Worm (Caenorhabditis elegans) whole organism, L3 larva: ENCODE data around the gene clec-133.

ENCODE experiments used
- R02D3.7 ChIP-seq: fragments of 150-350 bp; optimal IDR thresholded peaks from 2 replicates; lab custom pipeline; 2014; ENCODE audit warnings: missing biosample characterization, missing genetic modification characterization
- ZK546.5 ChIP-seq: sonication (generic microtip); optimal IDR thresholded peaks from 2 replicates; lab custom pipeline; 2017; ENCODE audit warnings: missing biosample characterization, missing genetic modification characterization
- aly-2 ChIP-seq: fragments of 150-350 bp; optimal IDR thresholded peaks from 2 replicates; lab custom pipeline; 2014; ENCODE audit warnings: missing biosample characterization, missing genetic modification characterization
- ama-1 ChIP-seq: fragments of 150-350 bp; optimal IDR thresholded peaks from 2 replicates; lab custom pipeline; 2018
- ceh-16 ChIP-seq: sonication (generic microtip); optimal IDR thresholded peaks from 2 replicates; lab custom pipeline; 2017; ENCODE audit warnings: missing biosample characterization, missing genetic modification characterization
- ceh-9 ChIP-seq: sonication (generic microtip); optimal IDR thresholded peaks from 2 replicates; lab custom pipeline; 2018; ENCODE audit warnings: missing biosample characterization, missing genetic modification characterization
- daf-12 ChIP-seq: fragments of 150-350 bp; optimal IDR thresholded peaks from 2 replicates; lab custom pipeline; 2014; ENCODE audit warnings: missing biosample characterization, missing genetic modification reagents, missing genetic modification characterization
- egl-27 ChIP-seq: sonication (generic microtip); optimal IDR thresholded peaks from 4 replicates; lab custom pipeline; 2017; ENCODE audit warnings: missing biosample characterization, missing genetic modification reagents, missing genetic modification characterization
- elt-1 ChIP-seq: fragments of 150-350 bp; optimal IDR thresholded peaks from 2 replicates; lab custom pipeline; 2014; ENCODE audit warnings: missing biosample characterization, missing genetic modification characterization
- elt-2 ChIP-seq: sonication (generic microtip); optimal IDR thresholded peaks from 2 replicates; lab custom pipeline; 2016; ENCODE audit warnings: missing genetic modification reagents, mild to moderate bottlenecking, missing genetic modification characterization, missing compliant biosample characterization
- elt-3 ChIP-seq, 3 experiments: fragments of 150-350 bp in 1 of 3; sonication (generic microtip) in 2 of 3; optimal IDR thresholded peaks; 2 replicates in 2 of 3; 4 replicates in 1 of 3; lab custom pipeline; 2014 to 2017; ENCODE audit warnings: missing biosample characterization in 3 of 3, missing genetic modification characterization in 3 of 3
- eor-1 ChIP-seq, 2 experiments: fragments of 150-350 bp; optimal IDR thresholded peaks; 2 replicates each; lab custom pipeline; 2014 to 2018; ENCODE audit warnings: missing biosample characterization in 2 of 2, missing genetic modification characterization in 2 of 2
- fkh-2 ChIP-seq: fragments of 150-350 bp; optimal IDR thresholded peaks from 2 replicates; lab custom pipeline; 2014; ENCODE audit warnings: missing biosample characterization, missing genetic modification reagents, missing genetic modification characterization
- fos-1 ChIP-seq: fragments of 150-350 bp; optimal IDR thresholded peaks from 2 replicates; lab custom pipeline; 2014; ENCODE audit warnings: missing biosample characterization, missing genetic modification characterization
- hmg-11 ChIP-seq: sonication (generic microtip); optimal IDR thresholded peaks from 2 replicates; lab custom pipeline; 2016; ENCODE audit warnings: missing genetic modification characterization, missing compliant biosample characterization
- lin-15B ChIP-seq: fragments of 150-350 bp; optimal IDR thresholded peaks from 2 replicates; lab custom pipeline; 2014; ENCODE audit warnings: missing biosample characterization, missing genetic modification characterization
- lin-39 ChIP-seq: fragments of 150-350 bp; optimal IDR thresholded peaks from 2 replicates; lab custom pipeline; 2018; ENCODE audit warnings: missing biosample characterization, missing genetic modification reagents, missing genetic modification characterization
- lsy-12 ChIP-seq: sonication (generic microtip); optimal IDR thresholded peaks from 2 replicates; lab custom pipeline; 2016; ENCODE audit warnings: mild to moderate bottlenecking, missing genetic modification characterization, missing compliant biosample characterization
- mdl-1 ChIP-seq: fragments of 150-350 bp; optimal IDR thresholded peaks from 2 replicates; lab custom pipeline; 2014; ENCODE audit warnings: missing biosample characterization, missing genetic modification characterization
- nfya-1 ChIP-seq: sonication (generic microtip); optimal IDR thresholded peaks from 2 replicates; lab custom pipeline; 2017; ENCODE audit warnings: missing genetic modification characterization, mild to moderate bottlenecking, missing compliant biosample characterization, antibody characterized with exemption, moderate library complexity; ENCODE audit not compliant: insufficient read depth
- nhr-12 ChIP-seq: fragments of 150-350 bp; optimal IDR thresholded peaks from 2 replicates; lab custom pipeline; 2014; ENCODE audit warnings: missing biosample characterization, missing genetic modification characterization
- nhr-23 ChIP-seq: fragments of 150-350 bp; optimal IDR thresholded peaks from 2 replicates; lab custom pipeline; 2014; ENCODE audit warnings: missing biosample characterization, missing genetic modification reagents, missing genetic modification characterization
- nhr-237 ChIP-seq: fragments of 150-350 bp; optimal IDR thresholded peaks from 2 replicates; lab custom pipeline; 2014; ENCODE audit warnings: missing biosample characterization, missing genetic modification characterization
- nhr-43 ChIP-seq: sonication (generic microtip); optimal IDR thresholded peaks from 2 replicates; lab custom pipeline; 2016; ENCODE audit warnings: mild to moderate bottlenecking, missing genetic modification characterization, missing compliant biosample characterization; ENCODE audit not compliant: poor library complexity, severe bottlenecking
- nhr-76 ChIP-seq: fragments of 150-350 bp; sonication (generic microtip); optimal IDR thresholded peaks from 5 replicates; lab custom pipeline; 2014; ENCODE audit warnings: missing biosample characterization, missing genetic modification characterization
- nhr-77 ChIP-seq: fragments of 150-350 bp; optimal IDR thresholded peaks from 2 replicates; lab custom pipeline; 2014; ENCODE audit warnings: missing biosample characterization, missing genetic modification characterization
- pha-4 ChIP-seq: fragments of 150-350 bp; optimal IDR thresholded peaks from 2 replicates; lab custom pipeline; 2014; ENCODE audit warnings: missing biosample characterization, missing genetic modification reagents, missing genetic modification characterization
- pqm-1 ChIP-seq: fragments of 150-350 bp; optimal IDR thresholded peaks from 2 replicates; lab custom pipeline; 2017; ENCODE audit warnings: missing biosample characterization, missing genetic modification characterization, inconsistent platforms
- sea-2 ChIP-seq: fragments of 150-350 bp; sonication (generic microtip); optimal IDR thresholded peaks from 4 replicates; lab custom pipeline; 2014; ENCODE audit warnings: missing biosample characterization, missing genetic modification reagents, missing genetic modification characterization
- snpc-4 ChIP-seq: fragments of 150-350 bp; optimal IDR thresholded peaks from 2 replicates; lab custom pipeline; 2014; ENCODE audit warnings: missing biosample characterization, missing genetic modification characterization
- tbx-2 ChIP-seq: sonication (generic microtip); optimal IDR thresholded peaks from 2 replicates; lab custom pipeline; 2016; ENCODE audit warnings: mild to moderate bottlenecking, missing genetic modification characterization, missing compliant biosample characterization
- unc-39 ChIP-seq: sonication (generic microtip); optimal IDR thresholded peaks from 4 replicates; lab custom pipeline; 2017; ENCODE audit warnings: missing biosample characterization, missing genetic modification characterization
- unc-62 ChIP-seq: fragments of 150-350 bp; sonication (generic microtip); optimal IDR thresholded peaks from 4 replicates; lab custom pipeline; 2014; ENCODE audit warnings: missing biosample characterization, missing genetic modification reagents, missing genetic modification characterization
- zag-1 ChIP-seq: fragments of 150-350 bp; optimal IDR thresholded peaks from 2 replicates; lab custom pipeline; 2014; ENCODE audit warnings: missing biosample characterization, missing genetic modification characterization

The clec-133 gene

ce11 chrII:3609764-3610163 lies 31.5 kb downstream of the clec-133 start, which contains the start of gene Y49F6A.5:
TSS of gene Y49F6A.5 (minus strand) at chrII:3609864.
- no peak for TF ChIP-seq R02D3.7 (tag; lab: Kevin White, UChicago)
- no peak for TF ChIP-seq nhr-76 (tag; lab: Kevin White, UChicago)
- TF ChIP-seq elt-1 (tag; lab: Kevin White, UChicago), result no peak

ce11 chrII:3616615-3617014 lies 38.4 kb downstream of the clec-133 start:
- TF ChIP-seq nhr-237 (tag; lab: Kevin White, UChicago) (no peak), ama-1 (lab: Kevin White, UChicago) (no peak), nhr-43 (tag; lab: Kevin White, UChicago) (no peak), nfya-1 (tag; lab: Kevin White, UChicago) (peak; percentile 98), daf-12 (no peak), fos-1 (tag; lab: Kevin White, UChicago) (no peak)

- TF ChIP-seq eor-1 (tag; optimal IDR thresholded peaks at IDR 0.05; lab: Kevin White, UChicago), result no peak
- no peak for TF ChIP-seq elt-1 (tag; lab: Kevin White, UChicago)
- TF ChIP-seq fkh-2 (tag; lab: Kevin White, UChicago), result no peak
- TF ChIP-seq elt-2 (tag; lab: Kevin White, UChicago), result no peak
- TF ChIP-seq unc-62 (GFP tag; lab: Kevin White, UChicago), result no peak
- no peak for TF ChIP-seq elt-3 (tag; optimal IDR thresholded peaks at IDR 0.05; lab: Kevin White, UChicago)
- TF ChIP-seq lin-39, result no peak
- no peak for TF ChIP-seq nhr-12 (tag; lab: Kevin White, UChicago)
- TF ChIP-seq nhr-23 (tag; lab: Kevin White, UChicago), result no peak
- TF ChIP-seq aly-2 (tag; lab: Kevin White, UChicago), result no peak
- no peak for TF ChIP-seq nhr-43 (tag; lab: Kevin White, UChicago)
- TF ChIP-seq hmg-11, result no peak
- TF ChIP-seq R02D3.7 (tag; lab: Kevin White, UChicago), result no peak
- TF ChIP-seq nfya-1 (tag; lab: Kevin White, UChicago), result no peak
- no peak for TF ChIP-seq mdl-1 (tag; lab: Kevin White, UChicago)
- no peak for TF ChIP-seq pqm-1
- no peak for TF ChIP-seq unc-39
- no peak for TF ChIP-seq zag-1 (tag; lab: Kevin White, UChicago)
- TF ChIP-seq egl-27 (tag; lab: Kevin White, UChicago), result no peak
Observed at ce11 chrII:3617512-3617911, 39.3 kb downstream of the clec-133 start, which contains the start of gene F40E12.1. TSS of gene F40E12.1 (plus strand) at chrII:3617812.

- no peak for TF ChIP-seq ZK546.5 (tag; lab: Kevin White, UChicago)
- no peak for TF ChIP-seq pha-4 (tag; lab: Kevin White, UChicago)
- TF ChIP-seq nhr-76 (tag; lab: Kevin White, UChicago), result no peak
- no peak for TF ChIP-seq lsy-12 (tag; lab: Kevin White, UChicago)
- TF ChIP-seq egl-27 (tag; lab: Kevin White, UChicago), result no peak
- no peak for TF ChIP-seq ceh-9 (tag; lab: Kevin White, UChicago)
- no peak for TF ChIP-seq tbx-2 (tag; lab: Kevin White, UChicago)
- TF ChIP-seq fos-1 (tag; lab: Kevin White, UChicago), result no peak
- TF ChIP-seq nhr-77 (tag; lab: Kevin White, UChicago), result no peak
- TF ChIP-seq aly-2 (tag; lab: Kevin White, UChicago), result no peak
- no peak for TF ChIP-seq mdl-1 (tag; lab: Kevin White, UChicago)
- no peak for TF ChIP-seq lin-15B (tag; lab: Kevin White, UChicago)
- no peak for TF ChIP-seq snpc-4 (tag; lab: Kevin White, UChicago)
- no peak for TF ChIP-seq ceh-16
- no peak for TF ChIP-seq sea-2
- TF ChIP-seq fkh-2 (tag; lab: Kevin White, UChicago), result no peak
- TF ChIP-seq zag-1 (tag; lab: Kevin White, UChicago), result no peak
Observed at ce11 chrII:3620862-3621261, 42.6 kb downstream of the clec-133 start.

ce11 chrII:3622014-3622413 lies 43.8 kb downstream of the clec-133 start, which contains the start of gene M151.7:
TSS of gene M151.7 (plus strand) at chrII:3622314.
- no peak for TF ChIP-seq lin-15B (tag; lab: Kevin White, UChicago)
